Worm (Caenorhabditis elegans) whole organism, young adult: ENCODE measurements around the gene sds-22.

Experiments used
- bed-2 ChIP-seq: fragments of 200-800 bp; sonication (Bioruptor generic); IDR thresholded peaks from 2 replicates; pipeline ENCODE4 v1.3.6; 2022; ENCODE audit warnings: missing genetic modification reagents, missing genetic modification characterization, missing compliant biosample characterization
- lin-40 ChIP-seq: sonication (generic microtip); optimal IDR thresholded peaks from 2 replicates; lab custom pipeline; 2016; ENCODE audit warnings: missing genetic modification characterization, mild to moderate bottlenecking, missing compliant biosample characterization, missing genotype, missing genetic modification reagents
- lsy-27 ChIP-seq: sonication (generic microtip); optimal IDR thresholded peaks from 2 replicates; lab custom pipeline; 2017; ENCODE audit warnings: missing genetic modification characterization, mild to moderate bottlenecking, missing compliant biosample characterization, antibody characterized with exemption, missing genotype, borderline replicate concordance; ENCODE audit not compliant: insufficient read depth
- nfya-1 ChIP-seq: sonication (generic microtip); optimal IDR thresholded peaks from 2 replicates; lab custom pipeline; 2017; ENCODE audit warnings: antibody characterized with exemption, missing compliant biosample characterization, missing genetic modification characterization, borderline replicate concordance; ENCODE audit not compliant: insufficient read depth
- snpc-4 ChIP-seq, 5 experiments: fragments of 150-350 bp in 1 of 5; sonication (generic microtip) in 4 of 5; optimal IDR thresholded peaks; 2 replicates each; lab custom pipeline; 2014 to 2018; ENCODE audit warnings: missing genetic modification characterization in 5 of 5, missing biosample characterization in 3 of 5, antibody characterized with exemption in 2 of 5, mild to moderate bottlenecking in 2 of 5, missing compliant biosample characterization in 2 of 5, missing genotype in 2 of 5, moderate library complexity in 2 of 5, missing genetic modification reagents in 1 of 5
- unc-130 ChIP-seq: sonication (generic microtip); optimal IDR thresholded peaks from 2 replicates; lab custom pipeline; 2016; ENCODE audit warnings: missing genetic modification reagents, missing genetic modification characterization, missing compliant biosample characterization
- zfh-2 ChIP-seq: fragments of 200-800 bp; sonication (Bioruptor generic); conservative IDR thresholded peaks from 2 replicates; pipeline ENCODE4 v1.3.6; 2022; ENCODE audit warnings: missing genetic modification reagents, missing genetic modification characterization, missing compliant biosample characterization

- no peak for TF ChIP-seq zfh-2 (GFP tag; lab: Robert Waterston, UW)
- TF ChIP-seq bed-2 = no peak
- no peak for TF ChIP-seq lin-40
- no peak for TF ChIP-seq snpc-4 (GFP tag; optimal IDR thresholded peaks at IDR 0.05; lab: Kevin White, UChicago)
- TF ChIP-seq snpc-4 (tag; optimal IDR thresholded peaks at IDR 0.05; lab: Kevin White, UChicago) = no peak
- TF ChIP-seq unc-130 = no peak
- TF ChIP-seq lsy-27 (tag; lab: Kevin White, UChicago) = no peak
- no peak for TF ChIP-seq nfya-1 (tag; lab: Kevin White, UChicago)
Observed at ce11 chrII:7857485-7858010, 653 bp upstream of the sds-22 start, which contains the start of the genes cec-3 and T09A5.15.
